Worm (Caenorhabditis elegans): ENCODE results near the gene kmo-1.
A peak's percentile ranks its signal among the peaks of the same experiment; 100 is the strongest.

The kmo-1 gene

ce11 chrV:12038783-12039182 lies 31.5 kb downstream of the kmo-1 start (continued):
- peak; percentile 52 for TF ChIP-seq mep-1 (tag; optimal IDR thresholded peaks at IDR 0.05)
- no peak for TF ChIP-seq lin-39 (tag; optimal IDR thresholded peaks at IDR 0.05)
- no peak for TF ChIP-seq dmd-8 (GFP tag; IDR thresholded peaks at IDR 0.05)
- TF ChIP-seq nhr-28 (tag; optimal IDR thresholded peaks at IDR 0.05) = no peak
- no peak for TF ChIP-seq nhr-237 (tag; optimal IDR thresholded peaks at IDR 0.05)
- TF ChIP-seq dpl-1 (GFP tag; optimal IDR thresholded peaks at IDR 0.05) = no peak
- no peak for TF ChIP-seq daf-16 (GFP tag; optimal IDR thresholded peaks at IDR 0.05)
- no peak for TF ChIP-seq daf-16 (tag; optimal IDR thresholded peaks at IDR 0.05)
- TF ChIP-seq egl-43 (GFP tag; IDR thresholded peaks at IDR 0.05) = peak; percentile 50; the same call in 1 of the 2 replicates
- no peak for TF ChIP-seq egl-27 (tag; optimal IDR thresholded peaks at IDR 0.05)
- peak; percentile 25 for TF ChIP-seq nhr-6 (tag; optimal IDR thresholded peaks at IDR 0.05)
- no peak for TF ChIP-seq Y48G9A.11 (GFP tag; IDR thresholded peaks at IDR 0.05)
- no peak for TF ChIP-seq aha-1 (tag)
- TF ChIP-seq Y5F2A.4 (GFP tag; optimal IDR thresholded peaks at IDR 0.05) = no peak
- TF ChIP-seq ceh-44 (GFP tag; IDR thresholded peaks at IDR 0.05) = 0 out of 2 replicates have a peak, but pooled peaks have one; percentile 2
- peak in 1 of 2 experiments; percentile 14 for TF ChIP-seq hif-1 (tag; optimal IDR thresholded peaks at IDR 0.05)
- no peak for TF ChIP-seq lin-29 (GFP tag; IDR thresholded peaks at IDR 0.05)
- TF ChIP-seq ceh-32 (tag; optimal IDR thresholded peaks at IDR 0.05; ENCODE audit: poor library complexity) = no peak
- TF ChIP-seq T26A8.4 (GFP tag; IDR thresholded peaks at IDR 0.05) = no peak
- TF ChIP-seq fkh-10 (GFP tag; optimal IDR thresholded peaks at IDR 0.05) = no peak

DNA sequence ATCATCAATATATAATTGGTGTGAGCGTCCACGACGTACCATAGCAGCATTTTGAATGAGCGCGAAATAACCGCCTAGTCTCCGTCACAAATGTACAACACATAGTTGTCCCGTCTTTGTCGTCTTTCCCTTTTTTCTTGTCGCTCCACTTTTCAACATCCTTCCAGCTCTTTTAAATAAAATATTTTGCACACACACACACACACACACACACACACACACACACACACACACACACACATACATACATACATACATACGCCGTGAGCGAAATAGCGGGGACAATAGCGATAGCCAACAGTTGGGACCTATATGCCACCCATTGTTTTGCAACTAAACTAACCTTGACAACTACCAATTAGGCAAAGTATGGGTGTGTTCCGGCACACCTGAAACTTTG lies 32.0 kb downstream of the kmo-1 start:
- TF ChIP-seq ceh-28 (tag; optimal IDR thresholded peaks at IDR 0.05) = no peak
- TF ChIP-seq mes-2 (tag; optimal IDR thresholded peaks at IDR 0.05; ENCODE audit: poor library complexity, severe bottlenecking) = peak; percentile 33
- TF ChIP-seq dmd-6 (GFP tag; IDR thresholded peaks at IDR 0.05) = no peak
- TF ChIP-seq unc-130 (GFP tag; optimal IDR thresholded peaks at IDR 0.05) = no peak
- TF ChIP-seq aha-1 (tag) = peak; percentile 63
- TF ChIP-seq mep-1 (tag; optimal IDR thresholded peaks at IDR 0.05) = no peak
- TF ChIP-seq dmd-9 (GFP tag; IDR thresholded peaks at IDR 0.05) = no peak
- TF ChIP-seq T26A8.4 (GFP tag; IDR thresholded peaks at IDR 0.05) = no peak
- TF ChIP-seq Y5F2A.4 (GFP tag; optimal IDR thresholded peaks at IDR 0.05) = no peak
- no peak for TF ChIP-seq set-16 (GFP tag; IDR thresholded peaks at IDR 0.05)
- TF ChIP-seq madf-5 (GFP tag; IDR thresholded peaks at IDR 0.05) = no peak
- no peak for TF ChIP-seq lin-13 (GFP tag; optimal IDR thresholded peaks at IDR 0.05)
- no peak for TF ChIP-seq sdz-12 (GFP tag; optimal IDR thresholded peaks at IDR 0.05)
- TF ChIP-seq lsy-2 (tag; optimal IDR thresholded peaks at IDR 0.05) = peak in 1 of 2 experiments; percentile 20
- TF ChIP-seq daf-16 (GFP tag; optimal IDR thresholded peaks at IDR 0.05) = no peak
- no peak for TF ChIP-seq daf-16 (tag; optimal IDR thresholded peaks at IDR 0.05)
- no peak for TF ChIP-seq lim-7 (GFP tag; IDR thresholded peaks at IDR 0.05)
- TF ChIP-seq nhr-48 (tag; optimal IDR thresholded peaks at IDR 0.05) = no peak
- TF ChIP-seq tra-1 (GFP tag; IDR thresholded peaks at IDR 0.05) = no peak
- no peak for TF ChIP-seq zip-11 (GFP tag; IDR thresholded peaks at IDR 0.05)
- TF ChIP-seq gei-8 (GFP tag; optimal IDR thresholded peaks at IDR 0.05) = no peak
- TF ChIP-seq F26F4.8 (GFP tag; conservative IDR thresholded peaks at IDR 0.05) = no peak
- no peak for TF ChIP-seq fos-1 (tag; optimal IDR thresholded peaks at IDR 0.05)

DNA sequence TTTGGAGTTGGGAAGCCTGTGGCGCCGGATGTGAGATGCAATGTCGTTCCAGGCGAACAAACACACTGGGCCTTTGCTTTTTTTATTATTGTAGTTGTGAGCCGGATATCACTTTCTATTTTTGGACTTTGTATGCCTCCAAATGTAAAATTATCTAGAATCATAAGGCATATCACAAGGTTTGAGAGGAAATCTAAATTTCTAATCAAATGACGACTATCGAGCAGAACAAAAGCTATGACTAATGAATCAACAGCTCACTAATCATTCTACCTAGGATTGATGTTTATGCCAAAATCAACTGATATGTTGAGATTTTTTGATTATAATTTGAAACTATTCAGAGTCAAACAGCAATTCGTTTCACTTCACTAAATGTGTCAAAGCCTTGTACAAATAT lies 32.4 kb downstream of the kmo-1 start:
- TF ChIP-seq unc-62 (GFP tag; optimal IDR thresholded peaks at IDR 0.05 in 1 of 2) (peak in 1 of 2 experiments; percentile 64), unc-62 (tag; optimal IDR thresholded peaks at IDR 0.05) (no peak), mes-2 (tag; optimal IDR thresholded peaks at IDR 0.05; ENCODE audit: poor library complexity, severe bottlenecking) (no peak)
